Fruit fly (Drosophila melanogaster) whole organism: ENCODE results near the gene E5.

ENCODE experiments used
- Dll ChIP-seq: fragments of >200 bp; optimal IDR thresholded peaks from 2 replicates; lab custom pipeline; 2017
- pan ChIP-seq: fragments of >200 bp; optimal IDR thresholded peaks from 2 replicates; lab custom pipeline; 2017
- psq ChIP-seq: fragments of >200 bp; optimal IDR thresholded peaks from 2 replicates; lab custom pipeline; 2017
- usp ChIP-seq: fragments of >200 bp; optimal IDR thresholded peaks from 2 replicates; lab custom pipeline; 2017; ENCODE audit warnings: missing biosample characterization, missing genetic modification characterization, mixed read lengths

DNA sequence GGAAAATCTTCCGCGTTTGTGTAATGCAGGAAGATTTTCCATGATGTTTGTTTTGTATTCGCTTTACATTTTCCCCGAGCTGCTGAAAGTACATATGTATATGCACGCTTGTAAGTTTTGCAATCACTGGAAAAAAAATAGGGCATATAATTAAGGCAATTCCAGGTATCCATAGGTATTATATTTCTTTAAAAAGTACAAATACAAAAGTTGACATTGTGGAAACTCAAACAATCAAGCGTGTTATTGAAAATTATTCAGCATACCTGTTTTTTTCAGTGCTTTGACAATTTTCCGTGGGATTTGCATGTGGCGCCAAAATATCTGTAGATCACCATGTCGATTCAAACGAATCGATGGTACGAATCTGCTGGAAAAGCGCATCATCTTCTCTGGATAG lies 43.7 kb downstream of the E5 start:
- TF ChIP-seq psq (lab: Kevin White, UChicago) (no peak), usp (no peak), pan (lab: Kevin White, UChicago) (no peak), Dll (lab: Kevin White, UChicago) (no peak)
